Worm (Caenorhabditis elegans) whole organism, L4 larva: Measurements from ENCODE around the gene srx-134.

Experiments used
- D1046.2 ChIP-seq: fragments of 200-800 bp; sonication (Bioruptor generic); IDR thresholded peaks from 2 replicates; pipeline ENCODE4 v1.3.6; 2022; ENCODE audit warnings: missing genetic modification characterization, missing compliant biosample characterization
- F37D6.2 ChIP-seq: sonication (generic microtip); optimal IDR thresholded peaks from 2 replicates; lab custom pipeline; 2016; ENCODE audit warnings: mild to moderate bottlenecking, missing genetic modification characterization, missing compliant biosample characterization
- F44E2.7 ChIP-seq: fragments of 200-800 bp; sonication (Bioruptor generic); IDR thresholded peaks from 2 replicates; pipeline ENCODE4 v2.1.2; 2022; ENCODE audit warnings: missing genetic modification characterization, missing compliant biosample characterization
- Y48G9A.11 ChIP-seq: fragments of 200-800 bp; sonication (Bioruptor generic); IDR thresholded peaks from 2 replicates; pipeline ENCODE4 v1.3.6; 2022; ENCODE audit warnings: missing genetic modification reagents, missing genetic modification characterization, missing compliant biosample characterization
- aha-1 ChIP-seq: fragments of 150-350 bp; peaks from one replicate; lab custom pipeline; 2014; ENCODE audit warnings: missing biosample characterization, missing genetic modification characterization
- ama-1 ChIP-seq: fragments of 150-350 bp; optimal IDR thresholded peaks from 2 replicates; lab custom pipeline; 2014; ENCODE audit warnings: inconsistent platforms, mixed read lengths
- arid-1 ChIP-seq: fragments of 200-800 bp; sonication (Bioruptor generic); conservative IDR thresholded peaks from 2 replicates; pipeline ENCODE4 v1.3.6; 2022; ENCODE audit warnings: missing genetic modification reagents, missing genetic modification characterization, missing compliant biosample characterization
- attf-4 ChIP-seq: sonication (generic microtip); optimal IDR thresholded peaks from 3 replicates; lab custom pipeline; 2017; ENCODE audit warnings: missing biosample characterization, missing genetic modification characterization
- ceh-28 ChIP-seq: fragments of 150-350 bp; optimal IDR thresholded peaks from 2 replicates; lab custom pipeline; 2014; ENCODE audit warnings: missing biosample characterization, missing genetic modification reagents, missing genetic modification characterization
- ceh-44 ChIP-seq: fragments of 200-800 bp; sonication (Bioruptor generic); IDR thresholded peaks from 2 replicates; pipeline ENCODE4 v1.3.6; 2022; ENCODE audit warnings: missing genetic modification reagents, missing genetic modification characterization, missing compliant biosample characterization
- ceh-62 ChIP-seq: sonication (generic microtip); optimal IDR thresholded peaks from 2 replicates; lab custom pipeline; 2017; ENCODE audit warnings: missing biosample characterization, missing genetic modification characterization
- cey-2 ChIP-seq: sonication (generic microtip); optimal IDR thresholded peaks from 3 replicates; lab custom pipeline; 2017; ENCODE audit warnings: missing genetic modification characterization, mild to moderate bottlenecking, missing compliant biosample characterization, antibody characterized with exemption, borderline replicate concordance; ENCODE audit not compliant: insufficient read depth
- daf-12 ChIP-seq: fragments of 150-350 bp; optimal IDR thresholded peaks from 2 replicates; lab custom pipeline; 2014; ENCODE audit warnings: missing biosample characterization, missing genetic modification reagents, missing genetic modification characterization
- daf-19 ChIP-seq: fragments of 200-800 bp; sonication (Bioruptor generic); conservative IDR thresholded peaks from 2 replicates; pipeline ENCODE4 v1.3.6; 2022; ENCODE audit warnings: missing genetic modification characterization, missing compliant biosample characterization
- dmd-8 ChIP-seq: fragments of 200-800 bp; sonication (Bioruptor generic); IDR thresholded peaks from 2 replicates; pipeline ENCODE4 v1.3.6; 2022; ENCODE audit warnings: missing genetic modification characterization, missing compliant biosample characterization
- dmd-9 ChIP-seq: fragments of 200-800 bp; sonication (Bioruptor generic); IDR thresholded peaks from 2 replicates; pipeline ENCODE4 v1.3.6; 2022; ENCODE audit warnings: missing genetic modification reagents, missing genetic modification characterization, missing compliant biosample characterization
- fkh-10 ChIP-seq: fragments of 150-350 bp; optimal IDR thresholded peaks from 2 replicates; lab custom pipeline; 2014; ENCODE audit warnings: missing biosample characterization, missing genetic modification reagents, missing genetic modification characterization
- gei-8 ChIP-seq: fragments of 200-800 bp; sonication (Bioruptor generic); optimal IDR thresholded peaks from 2 replicates; lab custom pipeline; 2018; ENCODE audit warnings: mild to moderate bottlenecking, missing genetic modification characterization, missing compliant biosample characterization
- hlh-30 ChIP-seq: sonication (generic microtip); optimal IDR thresholded peaks from 2 replicates; lab custom pipeline; 2017; ENCODE audit warnings: antibody characterized with exemption, mild to moderate bottlenecking, missing genetic modification characterization, missing compliant biosample characterization; ENCODE audit not compliant: insufficient read depth
- hmg-1.1 ChIP-seq: fragments of 200-800 bp; sonication (Bioruptor generic); IDR thresholded peaks from 2 replicates; pipeline ENCODE4 v1.3.6; 2022; ENCODE audit warnings: missing genetic modification reagents, missing genetic modification characterization, missing compliant biosample characterization
- lin-1 ChIP-seq: fragments of 200-800 bp; sonication (Bioruptor generic); IDR thresholded peaks from 2 replicates; pipeline ENCODE4 v1.3.6; 2022; ENCODE audit warnings: missing genetic modification reagents, missing genetic modification characterization, missing compliant biosample characterization
- lin-13 ChIP-seq: fragments of 150-350 bp; optimal IDR thresholded peaks from 2 replicates; lab custom pipeline; 2014; ENCODE audit warnings: missing biosample characterization, missing genetic modification reagents, missing genetic modification characterization
- lin-38 ChIP-seq: fragments of 200-800 bp; sonication (Bioruptor generic); IDR thresholded peaks from 2 replicates; pipeline ENCODE4 v1.3.6; 2022; ENCODE audit warnings: missing genetic modification reagents, missing genetic modification characterization, missing compliant biosample characterization
- lin-39 ChIP-seq: fragments of 150-350 bp; optimal IDR thresholded peaks from 2 replicates; lab custom pipeline; 2014; ENCODE audit warnings: missing biosample characterization, missing genetic modification reagents, missing genetic modification characterization
- madf-9 ChIP-seq: fragments of 200-800 bp; sonication (Bioruptor generic); conservative IDR thresholded peaks from 2 replicates; pipeline ENCODE4 v1.3.6; 2022; ENCODE audit warnings: missing genetic modification reagents, missing genetic modification characterization, missing compliant biosample characterization
- mdl-1 ChIP-seq, 2 experiments: fragments of 150-350 bp in 1 of 2; sonication (generic microtip) in 1 of 2; optimal IDR thresholded peaks; 2 replicates each; lab custom pipeline; 2014 to 2017; ENCODE audit warnings: missing biosample characterization in 2 of 2, missing genetic modification characterization in 2 of 2
- mxl-3 ChIP-seq: fragments of 200-800 bp; sonication (Bioruptor generic); optimal IDR thresholded peaks from 2 replicates; lab custom pipeline; 2018; ENCODE audit warnings: mild to moderate bottlenecking, missing genetic modification characterization, missing compliant biosample characterization
- nhr-237 ChIP-seq: sonication (generic microtip); optimal IDR thresholded peaks from 2 replicates; lab custom pipeline; 2017; ENCODE audit warnings: missing biosample characterization, missing genetic modification characterization
- nhr-42 ChIP-seq: fragments of 200-800 bp; sonication (Bioruptor generic); IDR thresholded peaks from 2 replicates; pipeline ENCODE4 v1.3.6; 2022; ENCODE audit warnings: missing genetic modification characterization, missing compliant biosample characterization
- nhr-6 ChIP-seq: fragments of 150-350 bp; optimal IDR thresholded peaks from 2 replicates; lab custom pipeline; 2014; ENCODE audit warnings: missing biosample characterization, missing genetic modification characterization
- php-3 ChIP-seq: fragments of 200-800 bp; sonication (Bioruptor generic); IDR thresholded peaks from 2 replicates; pipeline ENCODE4 v1.3.6; 2022; ENCODE audit warnings: missing genetic modification reagents, missing genetic modification characterization, missing compliant biosample characterization
- spr-1 ChIP-seq: sonication (generic microtip); optimal IDR thresholded peaks from 2 replicates; lab custom pipeline; 2016; ENCODE audit warnings: mild to moderate bottlenecking, missing genetic modification characterization, missing compliant biosample characterization
- tag-97 ChIP-seq: fragments of 200-800 bp; sonication (Bioruptor generic); IDR thresholded peaks from 2 replicates; pipeline ENCODE4 v1.3.6; 2022; ENCODE audit warnings: missing genetic modification characterization, missing compliant biosample characterization
- unc-130 ChIP-seq: sonication (generic microtip); optimal IDR thresholded peaks from 2 replicates; lab custom pipeline; 2016; ENCODE audit warnings: missing genetic modification reagents, missing genetic modification characterization, missing compliant biosample characterization
- unc-62 ChIP-seq, 3 experiments: fragments of 150-350 bp in 1 of 3; sonication (generic microtip); optimal IDR thresholded peaks in 2 of 3; peaks in 1 of 3; 1 replicate in 1 of 3; 2 replicates in 2 of 3; lab custom pipeline; 2014 to 2017; ENCODE audit warnings: missing biosample characterization in 3 of 3, missing genetic modification characterization in 3 of 3, missing genetic modification reagents in 3 of 3, missing genotype in 1 of 3
- zag-1 ChIP-seq: fragments of 150-350 bp; optimal IDR thresholded peaks from 2 replicates; lab custom pipeline; 2014; ENCODE audit warnings: missing biosample characterization, missing genetic modification characterization
- zfp-3 ChIP-seq: fragments of 200-800 bp; sonication (Bioruptor generic); conservative IDR thresholded peaks from 2 replicates; pipeline ENCODE4 v1.3.6; 2022; ENCODE audit warnings: missing genetic modification reagents, missing genetic modification characterization, missing compliant biosample characterization
- zip-11 ChIP-seq: fragments of 200-800 bp; sonication (Bioruptor generic); IDR thresholded peaks from 2 replicates; pipeline ENCODE4 v1.3.6; 2022; ENCODE audit warnings: missing genetic modification characterization, missing compliant biosample characterization

Gene srx-134

ce11 chrV:13866353-13866752 lies 10.1 kb upstream of the srx-134 start, which contains the start of gene nhr-175:
TSS of gene nhr-175 (plus strand) at chrV:13866691.
- TF ChIP-seq daf-19 (GFP tag; lab: Robert Waterston, UW): no peak
- TF ChIP-seq hmg-1.1 (GFP tag; lab: Robert Waterston, UW): no peak
- TF ChIP-seq nhr-6 (tag; lab: Kevin White, UChicago): no peak
- no peak for TF ChIP-seq spr-1 (tag; lab: Kevin White, UChicago)
- TF ChIP-seq tag-97 (GFP tag; lab: Robert Waterston, UW): no peak
- TF ChIP-seq lin-38 (GFP tag; lab: Robert Waterston, UW): no peak
- TF ChIP-seq dmd-8 (GFP tag; lab: Robert Waterston, UW): no peak
- TF ChIP-seq php-3 (GFP tag; lab: Robert Waterston, UW): no peak
- TF ChIP-seq madf-9 (GFP tag; lab: Robert Waterston, UW): no peak

- TF ChIP-seq D1046.2 (GFP tag; lab: Robert Waterston, UW): no peak
- TF ChIP-seq aha-1 (tag; lab: Kevin White, UChicago): peak; percentile 90
- peak in 1 of 2 experiments; percentile 55 for TF ChIP-seq unc-62 (GFP tag; optimal IDR thresholded peaks at IDR 0.05 in 1 of 2; lab: Kevin White, UChicago)
- no peak for TF ChIP-seq unc-62 (tag; optimal IDR thresholded peaks at IDR 0.05; lab: Kevin White, UChicago)
- no peak for TF ChIP-seq mdl-1 (tag; optimal IDR thresholded peaks at IDR 0.05; lab: Kevin White, UChicago)
- TF ChIP-seq ceh-44 (GFP tag; lab: Robert Waterston, UW): no peak
Observed at ce11 chrV:13863700-13864099, 7.4 kb upstream of the srx-134 start.

DNA sequence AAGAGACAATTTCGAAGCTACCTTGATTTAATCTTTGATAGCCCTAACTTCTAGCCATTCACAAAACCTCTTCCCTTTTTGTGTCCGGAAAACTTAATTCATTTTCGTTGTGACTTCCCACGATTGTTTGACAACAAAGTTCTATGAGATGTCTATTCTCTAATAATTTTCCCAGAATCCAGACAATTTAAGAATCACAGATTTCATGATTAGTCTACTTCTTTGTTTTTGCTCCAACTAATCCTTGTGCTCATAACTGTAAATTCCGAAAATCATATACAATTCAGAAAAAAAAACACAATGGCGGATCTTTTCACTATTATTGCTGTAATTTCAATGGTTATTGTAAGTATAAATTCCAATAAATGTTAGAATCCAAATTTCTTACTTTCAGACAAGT lies 6.2 kb upstream of the srx-134 start, which contains the start of gene srx-137:
srx-137 (plus strand) TSS at position 301 of the 400 bp plus-strand sequence.
- TF ChIP-seq zfp-3 (GFP tag; lab: Robert Waterston, UW): no peak
- TF ChIP-seq nhr-237 (tag; lab: Kevin White, UChicago): no peak
- no peak for TF ChIP-seq gei-8
- no peak for TF ChIP-seq lin-13 (GFP tag; lab: Kevin White, UChicago)
- no peak for TF ChIP-seq daf-19 (GFP tag; lab: Robert Waterston, UW)
- TF ChIP-seq mxl-3: no peak
- TF ChIP-seq lin-39 (tag; lab: Kevin White, UChicago): no peak
- TF ChIP-seq zip-11: no peak
- TF ChIP-seq nhr-42 (GFP tag; lab: Robert Waterston, UW): no peak
- TF ChIP-seq tag-97 (GFP tag; lab: Robert Waterston, UW): no peak
- no peak for TF ChIP-seq hlh-30 (tag; lab: Kevin White, UChicago)
- TF ChIP-seq unc-130 (GFP tag; lab: Kevin White, UChicago): no peak
- TF ChIP-seq ama-1 (lab: Kevin White, UChicago): no peak

- no peak for TF ChIP-seq dmd-9 (GFP tag; lab: Robert Waterston, UW)
- TF ChIP-seq ceh-62 (tag; lab: Kevin White, UChicago): no peak
- TF ChIP-seq daf-12 (tag; lab: Kevin White, UChicago): no peak
- no peak for TF ChIP-seq zag-1
- no peak for TF ChIP-seq arid-1
- TF ChIP-seq hmg-1.1 (GFP tag; lab: Robert Waterston, UW): no peak
- no peak for TF ChIP-seq lin-1 (GFP tag; lab: Robert Waterston, UW)
- TF ChIP-seq Y48G9A.11 (GFP tag; lab: Robert Waterston, UW): no peak
- TF ChIP-seq ama-1 (lab: Kevin White, UChicago): no peak
- TF ChIP-seq ceh-28: no peak
- no peak for TF ChIP-seq attf-4 (tag; lab: Kevin White, UChicago)
- no peak for TF ChIP-seq unc-130 (GFP tag; lab: Kevin White, UChicago)
- TF ChIP-seq F37D6.2 (tag; lab: Kevin White, UChicago): no peak
- TF ChIP-seq F44E2.7 (GFP tag; lab: Robert Waterston, UW): no peak
- no peak for TF ChIP-seq fkh-10 (GFP tag; lab: Kevin White, UChicago)
- no peak for TF ChIP-seq cey-2 (tag; lab: Kevin White, UChicago)
Observed at ce11 chrV:13858906-13859305, 2.6 kb upstream of the srx-134 start, which contains the start of gene srx-135. TSS of gene srx-135 (plus strand) at chrV:13859206.
